Fruit fly (Drosophila melanogaster) whole organism, prepupa: ENCODE measurements around the gene CG43288.

ENCODE experiments used
- Blimp-1 ChIP-seq: fragments of 200-800 bp; sonication (Bioruptor generic); optimal IDR thresholded peaks from 3 replicates; lab custom pipeline; 2017; ENCODE audit warnings: missing biosample characterization, missing genetic modification characterization, mild to moderate bottlenecking, moderate library complexity, missing genetic modification reagents
- CG10631 ChIP-seq: fragments of 200-800 bp; sonication (Bioruptor generic); optimal IDR thresholded peaks from 2 replicates; lab custom pipeline; 2016; ENCODE audit warnings: missing biosample characterization, missing genetic modification characterization
- CG10669 ChIP-seq: fragments of 200-800 bp; sonication (Bioruptor generic); optimal IDR thresholded peaks from 3 replicates; lab custom pipeline; 2018; ENCODE audit warnings: missing biosample characterization, mild to moderate bottlenecking, missing genetic modification characterization, moderate library complexity
- CG11294 ChIP-seq: fragments of 200-800 bp; sonication (Bioruptor generic); IDR thresholded peaks from 2 replicates; pipeline ENCODE4 v1.3.6; 2022; ENCODE audit warnings: missing biosample characterization, missing genetic modification characterization
- CG11762 ChIP-seq: fragments of 200-800 bp; sonication (Bioruptor generic); optimal IDR thresholded peaks from 3 replicates; lab custom pipeline; 2016; ENCODE audit warnings: missing biosample characterization, missing genetic modification characterization; ENCODE audit not compliant: insufficient read depth
- CG11902 ChIP-seq: fragments of 200-800 bp; sonication (Bioruptor generic); optimal IDR thresholded peaks from 3 replicates; lab custom pipeline; 2016; ENCODE audit warnings: missing biosample characterization, missing genetic modification characterization
- CG15336 ChIP-seq: fragments of 200-800 bp; sonication (Bioruptor generic); IDR thresholded peaks from 2 replicates; pipeline ENCODE4 v1.3.6; 2022; ENCODE audit warnings: missing biosample characterization, missing genetic modification characterization
- CG1621 ChIP-seq: fragments of 200-800 bp; sonication (Bioruptor generic); optimal IDR thresholded peaks from 3 replicates; lab custom pipeline; 2018; ENCODE audit warnings: missing biosample characterization, mild to moderate bottlenecking, missing genetic modification characterization
- CG3032 ChIP-seq: fragments of 200-800 bp; optimal IDR thresholded peaks from 2 replicates; lab custom pipeline; 2019; ENCODE audit warnings: missing biosample characterization, mild to moderate bottlenecking, missing genetic modification characterization, moderate library complexity
- CG32006 ChIP-seq: fragments of 200-800 bp; sonication (Bioruptor generic); optimal IDR thresholded peaks from 3 replicates; lab custom pipeline; 2017; ENCODE audit warnings: missing biosample characterization, mild to moderate bottlenecking, missing genetic modification characterization
- CG3919 ChIP-seq: fragments of 200-800 bp; sonication (Bioruptor generic); optimal IDR thresholded peaks from 3 replicates; lab custom pipeline; 2016; ENCODE audit warnings: missing biosample characterization, missing genetic modification characterization
- CG6163 ChIP-seq: fragments of 200-800 bp; sonication (Bioruptor generic); IDR thresholded peaks from 3 replicates; pipeline ENCODE4 v1.3.6; 2022; ENCODE audit warnings: missing biosample characterization, missing genetic modification characterization
- CG6276 ChIP-seq: fragments of 200-800 bp; sonication (Bioruptor generic); optimal IDR thresholded peaks from 2 replicates; lab custom pipeline; 2017; ENCODE audit warnings: missing biosample characterization, mild to moderate bottlenecking, missing genetic modification characterization
- CG6792 ChIP-seq: fragments of 200-800 bp; sonication (Bioruptor generic); optimal IDR thresholded peaks from 3 replicates; lab custom pipeline; 2016; ENCODE audit warnings: missing biosample characterization, missing genetic modification characterization
- CG6808 ChIP-seq: fragments of 200-800 bp; sonication (Bioruptor generic); optimal IDR thresholded peaks from 3 replicates; lab custom pipeline; 2017; ENCODE audit warnings: missing biosample characterization, missing genetic modification characterization, mild to moderate bottlenecking, moderate library complexity, missing genetic modification reagents
- CG7368 ChIP-seq: fragments of 200-800 bp; sonication (Bioruptor generic); optimal IDR thresholded peaks from 3 replicates; lab custom pipeline; 2016; ENCODE audit warnings: missing biosample characterization, missing genetic modification characterization
- CG8119 ChIP-seq: fragments of 200-800 bp; sonication (Bioruptor generic); IDR thresholded peaks from 3 replicates; pipeline ENCODE4 v1.3.6; 2022; ENCODE audit warnings: missing biosample characterization, missing genetic modification characterization
- CG8319 ChIP-seq: fragments of 200-800 bp; sonication (Bioruptor generic); optimal IDR thresholded peaks from 3 replicates; lab custom pipeline; 2016; ENCODE audit warnings: missing biosample characterization, missing genetic modification characterization
- CG9139 ChIP-seq: fragments of 200-800 bp; sonication (Bioruptor generic); optimal IDR thresholded peaks from 3 replicates; lab custom pipeline; 2017; ENCODE audit warnings: missing biosample characterization, mild to moderate bottlenecking, missing genetic modification characterization
- Eip78C ChIP-seq: fragments of 200-800 bp; sonication (Bioruptor generic); peaks from one replicate; lab custom pipeline; 2016; ENCODE audit warnings: missing biosample characterization, missing genetic modification characterization
- Eip93F ChIP-seq: fragments of 200-800 bp; sonication (Bioruptor generic); optimal IDR thresholded peaks from 2 replicates; lab custom pipeline; 2016; ENCODE audit warnings: missing biosample characterization, mild to moderate bottlenecking, missing genetic modification characterization
- Ets21C ChIP-seq: fragments of 200-800 bp; sonication (Bioruptor generic); optimal IDR thresholded peaks from 3 replicates; lab custom pipeline; 2016; ENCODE audit warnings: missing biosample characterization, missing genetic modification characterization
- Ets96B ChIP-seq: fragments of 200-800 bp; optimal IDR thresholded peaks from 2 replicates; lab custom pipeline; 2019; ENCODE audit warnings: missing biosample characterization, mild to moderate bottlenecking, missing genetic modification characterization, moderate library complexity
- Gug ChIP-seq: fragments of 200-800 bp; sonication (Bioruptor generic); IDR thresholded peaks from 2 replicates; pipeline ENCODE4 v1.3.6; 2022; ENCODE audit warnings: missing biosample characterization, missing genetic modification characterization
- Hr38 ChIP-seq: sonication (Bioruptor generic); optimal IDR thresholded peaks from 2 replicates; lab custom pipeline; 2016; ENCODE audit warnings: missing biosample characterization, missing genetic modification characterization
- Hr39 ChIP-seq: fragments of 200-800 bp; sonication (Bioruptor generic); optimal IDR thresholded peaks from 2 replicates; lab custom pipeline; 2016; ENCODE audit warnings: missing biosample characterization, missing genetic modification characterization
- Hr4 ChIP-seq: fragments of 200-800 bp; sonication (Bioruptor generic); optimal IDR thresholded peaks from 3 replicates; lab custom pipeline; 2016; ENCODE audit warnings: missing biosample characterization, missing genetic modification characterization
- Lpt ChIP-seq: fragments of 200-800 bp; sonication (Bioruptor generic); optimal IDR thresholded peaks from 3 replicates; lab custom pipeline; 2016; ENCODE audit warnings: missing biosample characterization, missing genetic modification characterization
- Met ChIP-seq: fragments of 200-800 bp; sonication (Bioruptor generic); optimal IDR thresholded peaks from 3 replicates; lab custom pipeline; 2016; ENCODE audit warnings: missing biosample characterization, missing genetic modification characterization
- OdsH ChIP-seq: fragments of 200-800 bp; sonication (Bioruptor generic); optimal IDR thresholded peaks from 3 replicates; lab custom pipeline; 2016; ENCODE audit warnings: missing biosample characterization, missing genetic modification characterization
- Smox ChIP-seq: fragments of 200-800 bp; sonication (Bioruptor generic); optimal IDR thresholded peaks from 3 replicates; lab custom pipeline; 2016; ENCODE audit warnings: missing biosample characterization, missing genetic modification characterization
- Sox102F ChIP-seq: fragments of 200-800 bp; sonication (Bioruptor generic); optimal IDR thresholded peaks from 2 replicates; lab custom pipeline; 2016; ENCODE audit warnings: missing biosample characterization, mild to moderate bottlenecking, missing genetic modification characterization
- Sox14 ChIP-seq: fragments of 200-800 bp; sonication (Bioruptor generic); optimal IDR thresholded peaks from 3 replicates; lab custom pipeline; 2016; ENCODE audit warnings: missing biosample characterization, missing genetic modification characterization
- achi ChIP-seq: fragments of 200-800 bp; sonication (Bioruptor generic); optimal IDR thresholded peaks from 3 replicates; lab custom pipeline; 2016; ENCODE audit warnings: missing biosample characterization, missing genetic modification characterization
- acj6 ChIP-seq: fragments of 200-800 bp; sonication (Bioruptor generic); optimal IDR thresholded peaks from 3 replicates; lab custom pipeline; 2016; ENCODE audit warnings: missing biosample characterization, missing genetic modification characterization
- cyc ChIP-seq: fragments of 200-800 bp; sonication (Bioruptor generic); optimal IDR thresholded peaks from 3 replicates; lab custom pipeline; 2016; ENCODE audit warnings: missing biosample characterization, missing genetic modification characterization
- dac ChIP-seq: fragments of 200-800 bp; sonication (Bioruptor generic); optimal IDR thresholded peaks from 2 replicates; lab custom pipeline; 2017; ENCODE audit warnings: missing biosample characterization, mild to moderate bottlenecking, missing genetic modification characterization
- dsx ChIP-seq: fragments of 200-800 bp; optimal IDR thresholded peaks from 3 replicates; lab custom pipeline; 2019; ENCODE audit warnings: missing biosample characterization, mild to moderate bottlenecking, missing genetic modification characterization, moderate library complexity; ENCODE audit not compliant: poor library complexity, severe bottlenecking
- eg ChIP-seq: fragments of 200-800 bp; sonication (Bioruptor generic); IDR thresholded peaks from 3 replicates; pipeline ENCODE4 v1.3.6; 2022; ENCODE audit warnings: missing biosample characterization, missing genetic modification characterization
- esn ChIP-seq: fragments of 200-800 bp; sonication (Bioruptor generic); optimal IDR thresholded peaks from 2 replicates; lab custom pipeline; 2016; ENCODE audit warnings: missing biosample characterization, mild to moderate bottlenecking, missing genetic modification characterization, moderate library complexity
- fd59A ChIP-seq: fragments of 200-800 bp; sonication (Bioruptor generic); optimal IDR thresholded peaks from 2 replicates; lab custom pipeline; 2017; ENCODE audit warnings: missing biosample characterization, mild to moderate bottlenecking, missing genetic modification characterization, missing genetic modification reagents
- fd85E ChIP-seq: fragments of 200-800 bp; sonication (Bioruptor generic); optimal IDR thresholded peaks from 3 replicates; lab custom pipeline; 2016; ENCODE audit warnings: missing biosample characterization, missing genetic modification characterization
- net ChIP-seq: fragments of 200-800 bp; sonication (Bioruptor generic); optimal IDR thresholded peaks from 3 replicates; lab custom pipeline; 2016; ENCODE audit warnings: missing biosample characterization, missing genetic modification characterization
- pdm3 ChIP-seq: fragments of 200-800 bp; sonication (Bioruptor generic); optimal IDR thresholded peaks from 3 replicates; lab custom pipeline; 2016; ENCODE audit warnings: missing biosample characterization, missing genetic modification characterization
- salr ChIP-seq, 2 experiments: fragments of 200-800 bp; sonication (Bioruptor generic); optimal IDR thresholded peaks; 3 replicates each; lab custom pipeline; 2016 to 2018; ENCODE audit warnings: missing biosample characterization in 2 of 2, missing genetic modification characterization in 2 of 2, mild to moderate bottlenecking in 1 of 2
- svp ChIP-seq: fragments of 200-800 bp; sonication (Bioruptor generic); peaks from one replicate; lab custom pipeline; 2016; ENCODE audit warnings: missing biosample characterization, missing genetic modification characterization
- topi ChIP-seq: fragments of 200-800 bp; sonication (Bioruptor generic); optimal IDR thresholded peaks from 3 replicates; lab custom pipeline; 2016; ENCODE audit warnings: missing biosample characterization, missing genetic modification characterization

Gene CG43288

DNA sequence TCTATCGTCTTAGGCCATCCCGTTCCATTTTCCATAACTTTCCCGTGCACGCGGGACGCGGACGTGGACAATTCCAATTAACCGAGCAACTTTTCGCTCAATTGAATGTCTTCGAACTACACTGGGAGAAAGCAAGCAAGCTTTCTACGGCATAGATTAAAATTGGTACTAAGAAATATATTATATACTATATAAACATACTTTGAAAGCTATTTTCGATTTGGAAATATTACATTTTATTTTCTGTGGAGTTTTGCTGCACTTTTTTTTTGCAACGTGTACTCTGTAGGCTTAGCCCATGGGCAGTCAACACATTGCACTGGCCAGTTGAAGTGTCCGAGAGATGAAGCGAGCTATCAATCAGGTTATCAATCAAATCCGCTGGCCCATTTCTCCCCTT, 42.3 kb upstream of the CG43288 start (continued):
- peak; percentile 32 for TF ChIP-seq CG6276
- no peak for TF ChIP-seq CG11294 (GFP tag; lab: Robert Waterston, UW)
- peak; percentile 78 for TF ChIP-seq CG32006
- no peak for TF ChIP-seq Hr38 (GFP tag; lab: Kevin White, UChicago)
- no peak for TF ChIP-seq CG11902 (GFP tag; lab: Kevin White, UChicago)
- no peak for TF ChIP-seq esn
- peak; percentile 30 for TF ChIP-seq Ets96B (tag; lab: Kevin White, UChicago)
- peak; percentile 35 for TF ChIP-seq CG3032 (tag; lab: Kevin White, UChicago)
- no peak for TF ChIP-seq dac (GFP tag; lab: Kevin White, UChicago)
- peak; percentile 69 for TF ChIP-seq Eip78C (GFP tag; lab: Kevin White, UChicago)
- TF ChIP-seq CG3919 (GFP tag; lab: Kevin White, UChicago): peak; percentile 56
- peak; percentile 73 for TF ChIP-seq svp (GFP tag; lab: Kevin White, UChicago)
- TF ChIP-seq Eip93F (GFP tag; lab: Kevin White, UChicago): no peak
- no peak for TF ChIP-seq Blimp-1 (GFP tag; lab: Kevin White, UChicago)
- peak; percentile 61; the same call in 2 of the 3 replicates for TF ChIP-seq CG6163 (GFP tag; lab: Robert Waterston, UW)
- TF ChIP-seq CG6808: no peak
- TF ChIP-seq eg (GFP tag; lab: Robert Waterston, UW): peak; percentile 70
- TF ChIP-seq, all 60 proteins: peak for 28

DNA sequence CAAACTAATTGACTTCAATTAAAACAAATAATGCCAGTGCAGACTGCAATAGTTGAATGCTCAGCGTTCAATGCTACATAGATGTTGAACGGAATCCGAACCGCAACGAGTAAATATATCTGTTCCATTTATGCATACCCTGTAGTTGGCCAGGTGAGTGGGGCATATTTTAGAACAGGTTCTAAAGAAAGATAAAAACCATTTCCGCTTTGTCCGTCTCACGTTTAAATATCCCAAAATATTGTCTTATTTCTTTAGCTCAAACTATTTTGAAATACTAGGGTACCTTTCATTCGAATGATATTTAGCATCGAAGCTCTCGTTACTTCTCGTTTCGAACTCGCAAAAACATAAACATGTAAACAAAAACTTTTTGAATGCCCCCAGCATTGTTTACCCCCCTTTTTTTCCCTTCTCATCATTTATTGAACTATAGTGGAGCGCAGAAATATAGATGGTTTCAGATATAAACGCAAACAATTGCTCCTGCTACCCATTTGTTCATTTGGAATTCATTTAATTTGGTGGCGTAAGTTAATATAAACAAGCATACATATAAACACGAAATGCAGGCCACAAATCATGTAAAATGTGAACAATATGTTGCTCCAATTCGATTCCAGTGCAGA, 40.6 kb upstream of the CG43288 start:
- peak; percentile 28 for TF ChIP-seq Met (GFP tag; lab: Kevin White, UChicago)
- peak; percentile 22 for TF ChIP-seq cyc (GFP tag; lab: Kevin White, UChicago)
- TF ChIP-seq Smox (GFP tag; lab: Kevin White, UChicago): no peak
- no peak for TF ChIP-seq fd85E (GFP tag; lab: Kevin White, UChicago)
- peak; percentile 10 for TF ChIP-seq Sox102F (GFP tag; lab: Kevin White, UChicago)
- peak; percentile 0 for TF ChIP-seq Ets96B (tag; lab: Kevin White, UChicago)
- no peak for TF ChIP-seq Ets21C
- TF ChIP-seq CG8119 (GFP tag; lab: Robert Waterston, UW): peak; percentile 47; the same call in 2 of the 3 replicates
- TF ChIP-seq dsx (GFP tag; lab: Kevin White, UChicago): no peak
- TF ChIP-seq CG11294 (GFP tag; lab: Robert Waterston, UW): peak; percentile 43; the same call in 1 of the 2 replicates
- TF ChIP-seq fd59A: no peak
- no peak for TF ChIP-seq dac (GFP tag; lab: Kevin White, UChicago)
- no peak for TF ChIP-seq CG9139 (GFP tag; lab: Kevin White, UChicago)
- TF ChIP-seq CG6792: no peak
- TF ChIP-seq svp (GFP tag; lab: Kevin White, UChicago): peak; percentile 20
- no peak for TF ChIP-seq CG6276
- TF ChIP-seq Gug (GFP tag; lab: Robert Waterston, UW): 0 out of 2 replicates have a peak, but pooled peaks have one; percentile 20
- peak; percentile 24 for TF ChIP-seq achi (GFP tag; lab: Kevin White, UChicago)
- peak; percentile 38 for TF ChIP-seq CG32006
- no peak for TF ChIP-seq Hr38 (GFP tag; lab: Kevin White, UChicago)
- no peak for TF ChIP-seq CG10669 (GFP tag; lab: Kevin White, UChicago)
- no peak for TF ChIP-seq salr (GFP tag; optimal IDR thresholded peaks at IDR 0.05; lab: Kevin White, UChicago)
- peak; percentile 77 for TF ChIP-seq CG6163 (GFP tag; lab: Robert Waterston, UW)
- TF ChIP-seq pdm3: peak; percentile 37
- TF ChIP-seq topi: peak; percentile 9
- TF ChIP-seq eg (GFP tag; lab: Robert Waterston, UW): peak; percentile 79
- TF ChIP-seq OdsH: peak; percentile 46
- TF ChIP-seq acj6 (GFP tag; lab: Kevin White, UChicago): peak; percentile 33
- TF ChIP-seq Blimp-1 (GFP tag; lab: Kevin White, UChicago): no peak
- no peak for TF ChIP-seq CG6808
- TF ChIP-seq CG3919 (GFP tag; lab: Kevin White, UChicago): peak; percentile 20
- TF ChIP-seq Hr4: peak; percentile 9
- TF ChIP-seq Sox14: peak; percentile 4
- peak; percentile 33 for TF ChIP-seq Hr39 (GFP tag; lab: Kevin White, UChicago)
- TF ChIP-seq CG7368 (GFP tag; lab: Kevin White, UChicago): no peak
- peak; percentile 67 for TF ChIP-seq Eip78C (GFP tag; lab: Kevin White, UChicago)
- TF ChIP-seq CG15336 (GFP tag; lab: Robert Waterston, UW): peak; percentile 64
- peak; percentile 23 for TF ChIP-seq CG10631 (GFP tag; lab: Kevin White, UChicago)
- no peak for TF ChIP-seq Lpt (GFP tag; lab: Kevin White, UChicago)
- TF ChIP-seq CG11762 (GFP tag; lab: Kevin White, UChicago): no peak
- TF ChIP-seq Eip93F (GFP tag; lab: Kevin White, UChicago): no peak
- no peak for TF ChIP-seq CG8319 (GFP tag; lab: Kevin White, UChicago)
- TF ChIP-seq CG1621 (tag; lab: Kevin White, UChicago): no peak
- TF ChIP-seq net: no peak
- TF ChIP-seq, all 60 proteins: peak for 23
